Fruit fly (Drosophila melanogaster) whole organism: ENCODE measurements around the gene CG9915.

Experiments used
- CG8478 ChIP-seq: fragments of >200 bp; optimal IDR thresholded peaks from 2 replicates; lab custom pipeline; 2018; ENCODE audit warnings: inconsistent platforms
- EcR ChIP-seq, 2 experiments: fragments of >200 bp; optimal IDR thresholded peaks; 2 replicates each; lab custom pipeline; 2017; ENCODE audit warnings: missing biosample characterization in 2 of 2, missing genetic modification characterization in 2 of 2, missing genetic modification reagents in 2 of 2
- pan ChIP-seq: fragments of >200 bp; optimal IDR thresholded peaks from 2 replicates; lab custom pipeline; 2017
- psq ChIP-seq: fragments of >200 bp; optimal IDR thresholded peaks from 2 replicates; lab custom pipeline; 2017
- usp ChIP-seq: fragments of >200 bp; optimal IDR thresholded peaks from 2 replicates; lab custom pipeline; 2017; ENCODE audit warnings: missing biosample characterization, missing genetic modification characterization, mixed read lengths

DNA sequence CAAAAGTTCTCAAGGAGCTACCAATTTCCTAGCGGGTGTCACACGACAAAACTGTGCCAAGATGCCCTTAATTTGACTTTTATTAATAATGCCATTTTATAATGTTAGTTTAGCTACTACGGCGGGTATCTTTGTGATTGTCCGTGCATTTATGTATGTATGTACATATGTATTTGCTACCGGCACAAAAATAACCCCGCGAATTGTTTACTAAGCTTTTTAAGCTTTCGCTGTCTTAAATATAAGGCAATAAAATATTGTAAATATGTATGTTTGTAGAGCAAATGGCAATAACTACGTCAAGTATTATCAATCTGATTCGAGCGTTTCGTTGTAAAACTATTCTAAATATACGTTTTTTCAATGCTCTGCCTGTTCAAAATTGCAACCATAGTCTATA is 4.0 kb downstream of the CG9915 start:
- no peak for TF ChIP-seq pan (lab: Kevin White, UChicago)
- TF ChIP-seq EcR (GFP tag; optimal IDR thresholded peaks at IDR 0.05; lab: Kevin White, UChicago), result no peak
- no peak for TF ChIP-seq psq (lab: Kevin White, UChicago)
- no peak for TF ChIP-seq usp (GFP tag; lab: Kevin White, UChicago)
- no peak for TF ChIP-seq CG8478
